Worm (Caenorhabditis elegans): Measurements from ENCODE around the gene art-1.
"Not testable (repeated sequence)": the region's sequence is repeated elsewhere in the genome, so short reads cannot be mapped to it uniquely, and the experiment has no call there.

The art-1 gene

ce11 chrII:6978908-6979307 lies 6.9 kb upstream of the art-1 start:
- TF ChIP-seq lag-1 (GFP tag; IDR thresholded peaks at IDR 0.05) (no peak), tbp1 (GFP tag; optimal IDR thresholded peaks at IDR 0.05) (no peak), ceh-91 (GFP tag; IDR thresholded peaks at IDR 0.05) (no peak), ztf-6 (GFP tag; IDR thresholded peaks at IDR 0.05) (no peak), ceh-79 (tag; optimal IDR thresholded peaks at IDR 0.05) (no peak), nhr-120 (GFP tag; IDR thresholded peaks at IDR 0.05) (no peak), F22D6.2 (tag; optimal IDR thresholded peaks at IDR 0.05) (no peak), mcd-1 (GFP tag; IDR thresholded peaks at IDR 0.05) (no peak), nfya-2 (GFP tag; IDR thresholded peaks at IDR 0.05) (no peak)

- not testable (repeated sequence) for TF ChIP-seq ets-4 (GFP tag; optimal IDR thresholded peaks at IDR 0.05); Y79H2A.3 (GFP tag; conservative IDR thresholded peaks at IDR 0.05); F37B4.10 (GFP tag; IDR thresholded peaks at IDR 0.05)
Measured at ce11 chrII:6977732-6978131, 5.7 kb upstream of the art-1 start, which contains the start of gene C15F1.8. Gene C15F1.8 (minus strand): TSS chrII:6977832.

ce11 chrII:6975725-6976124 lies 3.7 kb upstream of the art-1 start:
- no peak for TF ChIP-seq mel-28 (tag; optimal IDR thresholded peaks at IDR 0.05; ENCODE audit: borderline replicate concordance)
- no peak for TF ChIP-seq Y95B8A.8 (GFP tag; IDR thresholded peaks at IDR 0.05)
- no peak for TF ChIP-seq akir-1 (GFP tag; optimal IDR thresholded peaks at IDR 0.05)
- no peak for TF ChIP-seq hmg-20 (GFP tag; IDR thresholded peaks at IDR 0.05)
- TF ChIP-seq cebp-2 (GFP tag; IDR thresholded peaks at IDR 0.05) = no peak
- TF ChIP-seq ztf-3 (GFP tag; optimal IDR thresholded peaks at IDR 0.05) = no peak
- TF ChIP-seq ceh-40 (GFP tag; IDR thresholded peaks at IDR 0.05) = no peak
- TF ChIP-seq rcor-1 (GFP tag; IDR thresholded peaks at IDR 0.05) = no peak
- peak; percentile 45; the same call in 1 of the 2 replicates for TF ChIP-seq madf-6 (GFP tag; IDR thresholded peaks at IDR 0.05)
- TF ChIP-seq hmg-1.2 (GFP tag; IDR thresholded peaks at IDR 0.05) = no peak
- TF ChIP-seq snpc-3.4 (tag; optimal IDR thresholded peaks at IDR 0.05) = peak; percentile 1
- TF ChIP-seq ceh-91 (GFP tag; IDR thresholded peaks at IDR 0.05) = no peak
- TF ChIP-seq rec-8 (tag; optimal IDR thresholded peaks at IDR 0.05) = peak in 1 of 2 experiments; percentile 1
- no peak for TF ChIP-seq aptf-2 (GFP tag; conservative IDR thresholded peaks at IDR 0.05)
- peak; percentile 55 for TF ChIP-seq lsl-1 (GFP tag; optimal IDR thresholded peaks at IDR 0.05)
- TF ChIP-seq B0336.3 (GFP tag; IDR thresholded peaks at IDR 0.05) = no peak

ce11 chrII:6974011-6974410 lies 2.0 kb upstream of the art-1 start:
- TF ChIP-seq snpc-4 (GFP tag; optimal IDR thresholded peaks at IDR 0.05) (no peak), snpc-4 (tag; optimal IDR thresholded peaks at IDR 0.05) (peak in 1 of 4 experiments; percentile 11), hmg-1.2 (GFP tag; IDR thresholded peaks at IDR 0.05) (peak; percentile 31; the same call in 1 of the 2 replicates), nfya-1 (tag; optimal IDR thresholded peaks at IDR 0.05; ENCODE audit: borderline replicate concordance, insufficient read depth) (no peak), attf-3 (GFP tag; conservative IDR thresholded peaks at IDR 0.05) (peak; percentile 55; the same call in 1 of the 2 replicates), nhr-80 (tag; optimal IDR thresholded peaks at IDR 0.05) (no peak), lin-54 (GFP tag; optimal IDR thresholded peaks at IDR 0.05) (peak; percentile 68), efl-1 (GFP tag; optimal IDR thresholded peaks at IDR 0.05) (peak; percentile 54), dpl-1 (GFP tag; optimal IDR thresholded peaks at IDR 0.05) (peak; percentile 48), lin-35 (GFP tag; optimal IDR thresholded peaks at IDR 0.05) (peak in 2 of 3 experiments; percentile 6 to 72), mcd-1 (GFP tag; IDR thresholded peaks at IDR 0.05) (peak; percentile 14; the same call in 1 of the 2 replicates), let-607 (tag; optimal IDR thresholded peaks at IDR 0.05) (no peak)

All from whole organism, young adult.